Worm (Caenorhabditis elegans) whole organism, L1 larva: ENCODE results near the gene rgs-9.

ENCODE experiments used
- C04F5.9 ChIP-seq: sonication (generic microtip); optimal IDR thresholded peaks from 2 replicates; lab custom pipeline; 2016; ENCODE audit warnings: missing genetic modification characterization, missing compliant biosample characterization
- C16A3.4 ChIP-seq: fragments of 150-350 bp; optimal IDR thresholded peaks from 2 replicates; lab custom pipeline; 2014; ENCODE audit warnings: missing biosample characterization, missing genetic modification characterization
- F16B12.6 ChIP-seq: fragments of 150-350 bp; optimal IDR thresholded peaks from 2 replicates; lab custom pipeline; 2014; ENCODE audit warnings: missing biosample characterization, missing genetic modification characterization
- aha-1 ChIP-seq: fragments of 150-350 bp; optimal IDR thresholded peaks from 2 replicates; lab custom pipeline; 2014; ENCODE audit warnings: missing biosample characterization, missing genetic modification characterization
- aly-2 ChIP-seq: fragments of 150-350 bp; optimal IDR thresholded peaks from 2 replicates; lab custom pipeline; 2014; ENCODE audit warnings: missing biosample characterization, missing genetic modification characterization
- ceh-8 ChIP-seq: fragments of 200-800 bp; sonication (Bioruptor generic); optimal IDR thresholded peaks from 2 replicates; lab custom pipeline; 2018; ENCODE audit warnings: mild to moderate bottlenecking, missing genetic modification characterization, moderate library complexity, missing compliant biosample characterization
- ceh-88 ChIP-seq: fragments of 200-800 bp; sonication (Bioruptor generic); IDR thresholded peaks from 2 replicates; pipeline ENCODE4 v1.3.6; 2022; ENCODE audit warnings: missing genetic modification characterization, missing compliant biosample characterization
- ceh-90 ChIP-seq: sonication (generic microtip); optimal IDR thresholded peaks from 2 replicates; lab custom pipeline; 2016; ENCODE audit warnings: missing genetic modification characterization, missing compliant biosample characterization
- ces-1 ChIP-seq: fragments of 150-350 bp; optimal IDR thresholded peaks from 2 replicates; lab custom pipeline; 2014; ENCODE audit warnings: missing biosample characterization, missing genetic modification reagents, missing genetic modification characterization
- dsc-1 ChIP-seq: sonication (generic microtip); optimal IDR thresholded peaks from 2 replicates; lab custom pipeline; 2016; ENCODE audit warnings: mild to moderate bottlenecking, missing genetic modification characterization, missing compliant biosample characterization
- efl-1 ChIP-seq, 4 experiments: fragments of 150-350 bp; optimal IDR thresholded peaks in 3 of 4; peaks in 1 of 4; 1 replicate in 1 of 4; 2 replicates in 3 of 4; lab custom pipeline; 2014; ENCODE audit warnings: missing biosample characterization in 2 of 4, missing genetic modification characterization in 2 of 4, missing genetic modification reagents in 2 of 4
- efl-3 ChIP-seq: fragments of 200-800 bp; sonication (Bioruptor generic); optimal IDR thresholded peaks from 2 replicates; lab custom pipeline; 2018; ENCODE audit warnings: mild to moderate bottlenecking, missing genetic modification characterization, missing compliant biosample characterization
- egl-13 ChIP-seq: sonication (generic microtip); optimal IDR thresholded peaks from 2 replicates; lab custom pipeline; 2016; ENCODE audit warnings: missing genotype, missing genetic modification reagents, missing genetic modification characterization, missing compliant biosample characterization
- ets-5 ChIP-seq: fragments of 200-800 bp; sonication (Bioruptor generic); IDR thresholded peaks from 2 replicates; pipeline ENCODE4 v1.3.6; 2022; ENCODE audit warnings: missing genetic modification characterization, missing compliant biosample characterization
- fkh-10 ChIP-seq: sonication (generic microtip); optimal IDR thresholded peaks from 2 replicates; lab custom pipeline; 2017; ENCODE audit warnings: missing biosample characterization, missing genetic modification reagents, missing genetic modification characterization
- fkh-4 ChIP-seq: sonication (generic microtip); optimal IDR thresholded peaks from 2 replicates; lab custom pipeline; 2016; ENCODE audit warnings: missing compliant biosample characterization, missing genetic modification characterization, borderline replicate concordance
- fkh-8 ChIP-seq: sonication (generic microtip); optimal IDR thresholded peaks from 2 replicates; lab custom pipeline; 2016; ENCODE audit warnings: mild to moderate bottlenecking, missing genetic modification characterization, missing compliant biosample characterization
- lin-35 ChIP-seq, 2 experiments: fragments of 150-350 bp; optimal IDR thresholded peaks; 2 replicates each; lab custom pipeline; 2014; ENCODE audit warnings: missing biosample characterization in 2 of 2, missing genetic modification characterization in 2 of 2, missing genetic modification reagents in 2 of 2
- lir-3 ChIP-seq: sonication (generic microtip); optimal IDR thresholded peaks from 2 replicates; lab custom pipeline; 2016; ENCODE audit warnings: mild to moderate bottlenecking, missing genetic modification characterization, moderate library complexity, missing compliant biosample characterization; ENCODE audit not compliant: poor library complexity
- mab-9 ChIP-seq: fragments of 200-800 bp; sonication (Bioruptor generic); IDR thresholded peaks from 2 replicates; pipeline ENCODE4 v1.3.6; 2022; ENCODE audit warnings: missing genetic modification reagents, missing genetic modification characterization, missing compliant biosample characterization
- mep-1 ChIP-seq: fragments of 150-350 bp; optimal IDR thresholded peaks from 2 replicates; lab custom pipeline; 2014; ENCODE audit warnings: missing biosample characterization, missing genetic modification characterization
- nhr-20 ChIP-seq: sonication (generic microtip); optimal IDR thresholded peaks from 2 replicates; lab custom pipeline; 2016; ENCODE audit warnings: mild to moderate bottlenecking, missing genetic modification characterization, missing compliant biosample characterization
- nhr-237 ChIP-seq: fragments of 150-350 bp; optimal IDR thresholded peaks from 2 replicates; lab custom pipeline; 2014; ENCODE audit warnings: missing biosample characterization, missing genetic modification characterization
- nhr-28 ChIP-seq: fragments of 150-350 bp; optimal IDR thresholded peaks from 2 replicates; lab custom pipeline; 2014; ENCODE audit warnings: missing biosample characterization, missing genetic modification characterization
- nhr-47 ChIP-seq: sonication (generic microtip); optimal IDR thresholded peaks from 2 replicates; lab custom pipeline; 2016; ENCODE audit warnings: mild to moderate bottlenecking, missing genetic modification characterization, moderate library complexity, missing compliant biosample characterization
- nhr-71 ChIP-seq: sonication (generic microtip); optimal IDR thresholded peaks from 2 replicates; lab custom pipeline; 2016; ENCODE audit warnings: mild to moderate bottlenecking, missing genetic modification characterization, moderate library complexity, missing compliant biosample characterization
- nhr-77 ChIP-seq: fragments of 150-350 bp; optimal IDR thresholded peaks from 2 replicates; lab custom pipeline; 2014; ENCODE audit warnings: missing biosample characterization, missing genetic modification characterization
- nhr-84 ChIP-seq: sonication (generic microtip); optimal IDR thresholded peaks from 2 replicates; lab custom pipeline; 2017; ENCODE audit warnings: missing biosample characterization, missing genetic modification characterization
- nhr-85 ChIP-seq: sonication (generic microtip); peaks from one replicate; lab custom pipeline; 2016; ENCODE audit warnings: missing genetic modification characterization, inconsistent platforms, missing compliant biosample characterization
- pag-3 ChIP-seq: sonication (generic microtip); optimal IDR thresholded peaks from 2 replicates; lab custom pipeline; 2017; ENCODE audit warnings: missing genetic modification characterization, mild to moderate bottlenecking, missing compliant biosample characterization, antibody characterized with exemption, borderline replicate concordance; ENCODE audit not compliant: insufficient read depth
- pax-3 ChIP-seq: fragments of 200-800 bp; sonication (Bioruptor generic); optimal IDR thresholded peaks from 2 replicates; lab custom pipeline; 2018; ENCODE audit warnings: mild to moderate bottlenecking, missing genetic modification characterization, moderate library complexity, missing compliant biosample characterization
- rnt-1 ChIP-seq: sonication (generic microtip); optimal IDR thresholded peaks from 2 replicates; lab custom pipeline; 2016; ENCODE audit warnings: mild to moderate bottlenecking, missing genetic modification characterization, moderate library complexity, missing compliant biosample characterization
- skn-1 ChIP-seq: fragments of 150-350 bp; optimal IDR thresholded peaks from 2 replicates; lab custom pipeline; 2014; ENCODE audit warnings: missing biosample characterization, missing genetic modification characterization
- sox-4 ChIP-seq: sonication (generic microtip); optimal IDR thresholded peaks from 2 replicates; lab custom pipeline; 2016; ENCODE audit warnings: missing genetic modification characterization, missing compliant biosample characterization
- sptf-1 ChIP-seq: fragments of 150-350 bp; optimal IDR thresholded peaks from 2 replicates; lab custom pipeline; 2014; ENCODE audit warnings: missing biosample characterization, missing genetic modification characterization
- sup-37 ChIP-seq: fragments of 200-800 bp; sonication (Bioruptor generic); optimal IDR thresholded peaks from 2 replicates; lab custom pipeline; 2018; ENCODE audit warnings: mild to moderate bottlenecking, missing genetic modification characterization, missing compliant biosample characterization
- swsn-7 ChIP-seq: sonication (generic microtip); optimal IDR thresholded peaks from 2 replicates; lab custom pipeline; 2016; ENCODE audit warnings: missing genetic modification characterization, missing compliant biosample characterization
- tbx-2 ChIP-seq: sonication (generic microtip); optimal IDR thresholded peaks from 2 replicates; lab custom pipeline; 2016; ENCODE audit warnings: missing genetic modification characterization, missing compliant biosample characterization
- tlp-1 ChIP-seq: fragments of 150-350 bp; optimal IDR thresholded peaks from 2 replicates; lab custom pipeline; 2014; ENCODE audit warnings: missing biosample characterization, missing genetic modification characterization
- unc-86 ChIP-seq: sonication (generic microtip); optimal IDR thresholded peaks from 2 replicates; lab custom pipeline; 2016; ENCODE audit warnings: missing genetic modification characterization, missing compliant biosample characterization
- unc-98 ChIP-seq: fragments of 200-800 bp; sonication (Bioruptor generic); IDR thresholded peaks from 2 replicates; pipeline ENCODE4 v1.3.6; 2022; ENCODE audit warnings: missing genetic modification characterization, missing compliant biosample characterization
- zag-1 ChIP-seq: fragments of 150-350 bp; optimal IDR thresholded peaks from 2 replicates; lab custom pipeline; 2014; ENCODE audit warnings: missing biosample characterization, missing genetic modification characterization

rgs-9 gene

DNA sequence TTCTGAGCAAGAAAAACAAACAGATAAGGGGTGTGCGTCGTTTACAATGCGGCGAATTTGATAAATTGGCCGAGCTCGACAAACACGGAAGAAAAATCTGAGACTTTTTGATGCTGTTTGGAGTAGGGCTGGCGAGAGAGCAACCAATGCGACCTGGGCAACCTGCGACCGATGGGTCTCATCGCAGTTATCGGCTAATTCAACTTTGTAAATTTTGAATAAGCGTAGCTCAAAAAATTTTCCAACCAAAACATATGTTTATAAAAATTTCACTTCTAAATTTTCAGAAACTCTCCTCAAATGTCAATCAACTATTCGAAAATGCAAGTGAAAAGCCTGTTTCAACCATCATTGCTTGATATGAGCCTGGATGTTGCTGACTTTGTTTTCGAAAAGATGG is 23.2 kb upstream of the rgs-9 start, which contains the start of gene B0294.3:
Gene B0294.3 (plus strand): TSS at position 301 of the 400 bp plus-strand sequence.
- TF ChIP-seq aha-1 (tag; lab: Kevin White, UChicago) (no peak), sptf-1 (tag; lab: Kevin White, UChicago) (no peak), fkh-10 (no peak)

DNA sequence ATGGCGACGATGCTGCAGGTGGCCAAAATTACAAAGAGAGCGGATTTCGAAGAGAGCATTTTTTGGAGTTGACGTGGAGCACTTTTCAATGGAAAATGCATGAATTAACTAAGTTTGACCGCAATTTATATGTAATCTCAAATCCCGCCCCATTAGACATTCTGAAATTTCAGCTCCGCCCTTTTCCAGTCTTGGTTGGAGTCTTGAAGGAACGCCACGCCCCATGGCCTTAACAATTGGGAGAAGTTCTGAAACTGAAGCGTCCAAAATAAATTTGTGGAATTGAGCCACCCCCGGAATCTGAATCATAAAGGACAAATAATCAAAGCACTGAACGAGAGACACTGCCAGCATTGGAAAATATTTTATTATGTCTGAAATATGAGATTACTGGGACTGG is 17.8 kb upstream of the rgs-9 start, which contains the start of gene B0294.1:
Gene B0294.1 (minus strand): TSS at position 101 of the 400 bp plus-strand sequence.
- TF ChIP-seq dsc-1 (tag; lab: Kevin White, UChicago) (peak; percentile 31), fkh-4 (tag; lab: Kevin White, UChicago) (no peak)

DNA sequence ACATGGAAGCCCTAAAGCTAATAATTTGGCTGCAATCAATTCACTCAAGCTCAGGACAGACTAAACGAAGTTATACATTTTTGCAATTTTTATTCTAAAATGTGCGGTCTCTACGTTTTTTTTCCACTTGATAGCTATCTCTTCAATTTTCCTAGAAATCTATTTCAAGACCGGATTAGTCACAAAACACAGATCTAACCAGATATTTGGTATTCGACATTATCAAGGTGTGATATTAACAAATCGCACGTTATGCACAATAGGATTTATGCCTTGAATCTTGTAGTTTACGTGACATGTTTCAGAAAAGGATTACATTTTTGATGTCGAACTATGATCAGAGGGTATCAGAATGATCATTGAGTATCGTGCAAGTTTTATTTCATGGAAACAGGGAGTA is 13.6 kb upstream of the rgs-9 start:
- TF ChIP-seq sox-4 (tag; lab: Kevin White, UChicago): peak; percentile 42
- no peak for TF ChIP-seq unc-86 (tag; lab: Kevin White, UChicago)
- TF ChIP-seq dsc-1 (tag; lab: Kevin White, UChicago): peak; percentile 88
- TF ChIP-seq C04F5.9 (tag; lab: Kevin White, UChicago): no peak
- TF ChIP-seq rnt-1 (tag; lab: Kevin White, UChicago): no peak
- TF ChIP-seq fkh-8 (tag; lab: Kevin White, UChicago): peak; percentile 72
- TF ChIP-seq nhr-77 (tag; lab: Kevin White, UChicago): no peak
- TF ChIP-seq ceh-88 (GFP tag; lab: Robert Waterston, UW): no peak
- TF ChIP-seq nhr-20 (tag; lab: Kevin White, UChicago): no peak
- peak; percentile 24 for TF ChIP-seq nhr-47 (tag; lab: Kevin White, UChicago)
- peak; percentile 21 for TF ChIP-seq nhr-71 (tag; lab: Kevin White, UChicago)
- TF ChIP-seq egl-13 (tag; lab: Kevin White, UChicago): no peak
- no peak for TF ChIP-seq sptf-1 (tag; lab: Kevin White, UChicago)
- TF ChIP-seq pax-3 (tag; lab: Kevin White, UChicago): peak; percentile 73

DNA sequence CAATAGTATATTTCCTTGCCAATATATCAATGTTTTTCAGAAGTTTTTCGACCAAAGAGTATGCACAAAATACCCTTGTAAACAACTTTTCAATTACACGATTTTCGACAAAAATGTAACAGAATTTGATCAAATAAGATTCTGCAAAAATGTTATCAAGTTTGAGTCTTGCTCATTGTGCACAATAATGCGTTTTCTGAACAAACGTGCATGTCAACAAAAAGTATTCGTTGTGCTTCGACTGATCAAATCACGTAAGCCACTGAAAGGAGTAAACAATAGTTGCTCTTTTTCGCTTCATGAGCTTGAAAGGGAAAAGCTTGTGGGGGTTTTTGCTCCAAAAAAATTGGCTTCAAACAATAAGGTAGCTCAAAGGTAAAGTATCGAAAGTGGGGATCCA is 8.0 kb upstream of the rgs-9 start:
- TF ChIP-seq nhr-71 (tag; lab: Kevin White, UChicago) (no peak), fkh-10 (peak; percentile 43)

DNA sequence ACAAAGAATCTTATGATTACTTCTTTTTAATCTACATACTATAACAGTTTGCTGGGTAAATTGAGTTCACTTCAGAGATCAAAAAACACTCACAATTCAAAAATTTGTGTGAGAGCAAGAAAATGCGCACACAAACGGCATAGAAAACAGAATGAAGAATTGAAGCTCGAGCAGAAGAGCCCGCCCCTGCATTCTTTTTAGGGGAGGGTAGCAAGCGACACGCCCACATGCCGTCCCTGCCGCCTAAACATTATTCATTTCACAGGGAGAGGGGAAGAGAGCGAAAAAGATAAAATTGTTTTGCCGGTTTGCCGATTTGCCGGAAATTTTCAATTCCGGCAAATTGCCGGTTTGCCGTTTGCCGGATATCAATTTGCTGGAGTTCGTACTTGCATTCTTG is 5.7 kb upstream of the rgs-9 start:
- TF ChIP-seq sptf-1 (tag; lab: Kevin White, UChicago) (no peak), ceh-8 (GFP tag; lab: Kevin White, UChicago) (peak; percentile 94), F16B12.6 (tag; lab: Kevin White, UChicago) (no peak), lir-3 (no peak), mep-1 (tag; lab: Kevin White, UChicago) (peak; percentile 54), nhr-28 (tag; lab: Kevin White, UChicago) (no peak), fkh-8 (tag; lab: Kevin White, UChicago) (peak; percentile 77), C16A3.4 (tag; lab: Kevin White, UChicago) (peak; percentile 75), ceh-90 (tag; lab: Kevin White, UChicago) (no peak), tbx-2 (tag; lab: Kevin White, UChicago) (peak; percentile 86), nhr-237 (tag; lab: Kevin White, UChicago) (no peak), nhr-85 (tag; lab: Kevin White, UChicago) (peak; percentile 52), lin-35 (GFP tag; optimal IDR thresholded peaks at IDR 0.05; lab: Kevin White, UChicago) (peak; percentile 35 to 68), fkh-10 (peak; percentile 85), efl-1 (optimal IDR thresholded peaks at IDR 0.05; lab: Kevin White, UChicago) (peak; percentile 57 to 63), efl-1 (GFP tag; optimal IDR thresholded peaks at IDR 0.05 in 1 of 2; lab: Kevin White, UChicago) (peak in 1 of 2 experiments; percentile 96), sup-37 (GFP tag; lab: Kevin White, UChicago) (peak; percentile 44), unc-98 (GFP tag; lab: Robert Waterston, UW) (peak; percentile 81), aly-2 (tag; lab: Kevin White, UChicago) (peak; percentile 33), ets-5 (no peak), nhr-71 (tag; lab: Kevin White, UChicago) (peak; percentile 83), mab-9 (peak; percentile 86), swsn-7 (tag; lab: Kevin White, UChicago) (peak; percentile 74), ces-1 (GFP tag; lab: Kevin White, UChicago) (no peak), nhr-47 (tag; lab: Kevin White, UChicago) (peak; percentile 96), aha-1 (tag; lab: Kevin White, UChicago) (no peak), efl-3 (GFP tag; lab: Kevin White, UChicago) (peak; percentile 58), nhr-20 (tag; lab: Kevin White, UChicago) (peak; percentile 78), zag-1 (no peak), skn-1 (tag; lab: Kevin White, UChicago) (peak; percentile 97), pag-3 (tag; lab: Kevin White, UChicago) (peak; percentile 28), nhr-84 (no peak), tlp-1 (tag; lab: Kevin White, UChicago) (no peak)
